Worm (Caenorhabditis elegans) whole organism, mixed stage, embryonic: ENCODE results near the gene F48D6.4.
A peak's percentile ranks its signal among the peaks of the same experiment; 100 is the strongest.

Experiments used
- M03D4.4 ChIP-seq: sonication (generic microtip); optimal IDR thresholded peaks from 2 replicates; lab custom pipeline; 2017; ENCODE audit warnings: mild to moderate bottlenecking, missing genetic modification characterization, missing compliant biosample characterization
- bed-3 ChIP-seq: fragments of 200-800 bp; sonication (Bioruptor generic); optimal IDR thresholded peaks from 3 replicates; lab custom pipeline; 2018; ENCODE audit warnings: mild to moderate bottlenecking, missing genetic modification characterization, moderate library complexity, missing compliant biosample characterization
- blmp-1 ChIP-seq: fragments of 150-350 bp; optimal IDR thresholded peaks from 2 replicates; lab custom pipeline; 2014; ENCODE audit warnings: missing biosample characterization, missing genetic modification characterization
- ceh-39 ChIP-seq: fragments of 150-350 bp; optimal IDR thresholded peaks from 2 replicates; lab custom pipeline; 2014; ENCODE audit warnings: missing biosample characterization, missing genetic modification characterization
- ceh-83 ChIP-seq: fragments of 200-800 bp; sonication (Bioruptor generic); optimal IDR thresholded peaks from 2 replicates; lab custom pipeline; 2018; ENCODE audit warnings: mild to moderate bottlenecking, missing genetic modification characterization, missing compliant biosample characterization
- ces-1 ChIP-seq: fragments of 150-350 bp; optimal IDR thresholded peaks from 2 replicates; lab custom pipeline; 2014; ENCODE audit warnings: missing biosample characterization, missing genetic modification reagents, missing genetic modification characterization
- cnd-1 ChIP-seq: fragments of 200-800 bp; sonication (Bioruptor generic); optimal IDR thresholded peaks from 2 replicates; lab custom pipeline; 2018; ENCODE audit warnings: mild to moderate bottlenecking, missing genetic modification characterization, missing compliant biosample characterization
- drap-1 ChIP-seq: fragments of 200-800 bp; sonication (Bioruptor generic); optimal IDR thresholded peaks from 3 replicates; lab custom pipeline; 2018; ENCODE audit warnings: mild to moderate bottlenecking, missing genetic modification characterization, missing compliant biosample characterization
- elt-1 ChIP-seq: sonication (generic microtip); optimal IDR thresholded peaks from 2 replicates; lab custom pipeline; 2017; ENCODE audit warnings: missing genetic modification characterization, mild to moderate bottlenecking, missing compliant biosample characterization, antibody characterized with exemption, moderate library complexity, borderline replicate concordance; ENCODE audit not compliant: insufficient read depth
- elt-3 ChIP-seq: fragments of 150-350 bp; optimal IDR thresholded peaks from 2 replicates; lab custom pipeline; 2014; ENCODE audit warnings: missing biosample characterization, missing genetic modification characterization
- flh-1 ChIP-seq: fragments of 200-800 bp; sonication (Bioruptor generic); optimal IDR thresholded peaks from 2 replicates; lab custom pipeline; 2018; ENCODE audit warnings: mild to moderate bottlenecking, missing genetic modification characterization, moderate library complexity, missing compliant biosample characterization
- ham-2 ChIP-seq: fragments of 200-800 bp; sonication (Bioruptor generic); optimal IDR thresholded peaks from 2 replicates; lab custom pipeline; 2018; ENCODE audit warnings: mild to moderate bottlenecking, missing genetic modification characterization, missing compliant biosample characterization
- hlh-1 ChIP-seq: fragments of 150-350 bp; optimal IDR thresholded peaks from 2 replicates; lab custom pipeline; 2014; ENCODE audit warnings: missing biosample characterization, missing genetic modification reagents, missing genetic modification characterization
- lin-13 ChIP-seq: fragments of 150-350 bp; optimal IDR thresholded peaks from 2 replicates; lab custom pipeline; 2014; ENCODE audit warnings: missing biosample characterization, missing genetic modification characterization
- lin-32 ChIP-seq: fragments of 200-800 bp; sonication (Bioruptor generic); optimal IDR thresholded peaks from 2 replicates; lab custom pipeline; 2018; ENCODE audit warnings: mild to moderate bottlenecking, missing genetic modification characterization, missing compliant biosample characterization
- lsy-2 ChIP-seq: fragments of 150-350 bp; optimal IDR thresholded peaks from 2 replicates; lab custom pipeline; 2014; ENCODE audit warnings: missing biosample characterization, missing genetic modification characterization
- mep-1 ChIP-seq: fragments of 150-350 bp; optimal IDR thresholded peaks from 2 replicates; lab custom pipeline; 2017; ENCODE audit warnings: missing biosample characterization, missing genetic modification reagents, missing genetic modification characterization, inconsistent platforms
- nhr-12 ChIP-seq: fragments of 150-350 bp; optimal IDR thresholded peaks from 2 replicates; lab custom pipeline; 2014; ENCODE audit warnings: missing biosample characterization, missing genetic modification characterization
- nhr-2 ChIP-seq: fragments of 150-350 bp; optimal IDR thresholded peaks from 2 replicates; lab custom pipeline; 2014; ENCODE audit warnings: missing biosample characterization, missing genetic modification characterization
- nhr-237 ChIP-seq: fragments of 150-350 bp; optimal IDR thresholded peaks from 2 replicates; lab custom pipeline; 2014; ENCODE audit warnings: missing biosample characterization, missing genetic modification characterization
- nhr-28 ChIP-seq: fragments of 150-350 bp; optimal IDR thresholded peaks from 2 replicates; lab custom pipeline; 2014; ENCODE audit warnings: missing biosample characterization, missing genetic modification characterization
- nhr-76 ChIP-seq: sonication (generic microtip); optimal IDR thresholded peaks from 2 replicates; lab custom pipeline; 2017; ENCODE audit warnings: missing biosample characterization, missing genetic modification characterization
- pha-4 ChIP-seq: fragments of 150-350 bp; optimal IDR thresholded peaks from 2 replicates; lab custom pipeline; 2018; ENCODE audit warnings: missing biosample characterization, missing genetic modification reagents, missing genetic modification characterization
- sem-2 ChIP-seq: fragments of 200-800 bp; sonication (Bioruptor generic); optimal IDR thresholded peaks from 2 replicates; lab custom pipeline; 2018; ENCODE audit warnings: mild to moderate bottlenecking, missing genetic modification characterization, missing compliant biosample characterization
- snpc-4 ChIP-seq: fragments of 150-350 bp; optimal IDR thresholded peaks from 2 replicates; lab custom pipeline; 2014; ENCODE audit warnings: missing biosample characterization, missing genetic modification characterization
- tbx-8 ChIP-seq: fragments of 200-800 bp; sonication (Bioruptor generic); optimal IDR thresholded peaks from 2 replicates; lab custom pipeline; 2018; ENCODE audit warnings: mild to moderate bottlenecking, missing genetic modification characterization, moderate library complexity, missing compliant biosample characterization
- unc-120 ChIP-seq: sonication (generic microtip); optimal IDR thresholded peaks from 2 replicates; lab custom pipeline; 2017; ENCODE audit warnings: missing genetic modification characterization, missing compliant biosample characterization; ENCODE audit not compliant: poor library complexity, severe bottlenecking
- unc-39 ChIP-seq: fragments of 150-350 bp; optimal IDR thresholded peaks from 2 replicates; lab custom pipeline; 2014; ENCODE audit warnings: missing biosample characterization, missing genetic modification characterization
- unc-62 ChIP-seq: fragments of 150-350 bp; optimal IDR thresholded peaks from 2 replicates; lab custom pipeline; 2014; ENCODE audit warnings: missing biosample characterization, missing genetic modification reagents, missing genetic modification characterization
- zip-8 ChIP-seq: fragments of 150-350 bp; optimal IDR thresholded peaks from 2 replicates; lab custom pipeline; 2014; ENCODE audit warnings: missing biosample characterization, missing genetic modification characterization
- ztf-11 ChIP-seq: fragments of 150-350 bp; optimal IDR thresholded peaks from 2 replicates; lab custom pipeline; 2014; ENCODE audit warnings: missing biosample characterization, missing genetic modification characterization

The F48D6.4 gene

DNA sequence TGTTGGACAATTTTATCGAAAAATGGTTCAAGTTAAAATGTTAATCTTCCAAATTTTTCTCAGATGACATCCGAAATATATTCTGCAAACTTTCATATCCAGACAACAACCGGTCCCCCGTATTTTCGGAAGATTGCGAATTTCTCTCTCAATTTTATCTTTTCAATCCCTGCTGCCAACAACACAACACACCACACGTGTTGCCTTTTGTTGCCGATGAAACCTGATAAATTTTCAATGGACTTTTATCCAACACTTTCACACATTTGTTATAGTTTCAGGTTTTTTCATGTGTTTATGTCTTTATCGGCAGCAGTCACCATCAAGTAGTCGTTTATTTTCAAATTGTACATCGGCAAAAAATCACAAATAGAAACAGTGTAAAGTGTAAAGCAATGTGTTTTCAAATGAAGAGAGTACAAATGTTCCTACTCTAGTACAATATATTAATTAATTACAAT lies 745 bp downstream of the F48D6.4 start:
- TF ChIP-seq unc-120 (tag; lab: Kevin White, UChicago), result peak; percentile 10
- TF ChIP-seq tbx-8 (GFP tag; lab: Kevin White, UChicago), result no peak
- no peak for TF ChIP-seq elt-1 (tag; lab: Kevin White, UChicago)
- no peak for TF ChIP-seq ceh-83 (GFP tag; lab: Kevin White, UChicago)
- TF ChIP-seq nhr-76 (tag; lab: Kevin White, UChicago), result no peak
- no peak for TF ChIP-seq drap-1 (GFP tag; lab: Kevin White, UChicago)
- TF ChIP-seq ztf-11 (tag; lab: Kevin White, UChicago), result no peak
- TF ChIP-seq ceh-39 (tag; lab: Kevin White, UChicago), result no peak
- no peak for TF ChIP-seq nhr-2
- TF ChIP-seq nhr-237 (tag; lab: Kevin White, UChicago), result no peak
- TF ChIP-seq hlh-1, result peak; percentile 29
- no peak for TF ChIP-seq blmp-1 (tag; lab: Kevin White, UChicago)
- no peak for TF ChIP-seq ham-2 (GFP tag; lab: Kevin White, UChicago)
- TF ChIP-seq bed-3 (GFP tag; lab: Kevin White, UChicago), result no peak
- no peak for TF ChIP-seq snpc-4
- no peak for TF ChIP-seq zip-8
- TF ChIP-seq lsy-2 (tag; lab: Kevin White, UChicago), result no peak
- TF ChIP-seq unc-62 (GFP tag; lab: Kevin White, UChicago), result peak; percentile 15
- no peak for TF ChIP-seq mep-1 (tag; lab: Kevin White, UChicago)
- no peak for TF ChIP-seq sem-2 (GFP tag; lab: Kevin White, UChicago)

DNA sequence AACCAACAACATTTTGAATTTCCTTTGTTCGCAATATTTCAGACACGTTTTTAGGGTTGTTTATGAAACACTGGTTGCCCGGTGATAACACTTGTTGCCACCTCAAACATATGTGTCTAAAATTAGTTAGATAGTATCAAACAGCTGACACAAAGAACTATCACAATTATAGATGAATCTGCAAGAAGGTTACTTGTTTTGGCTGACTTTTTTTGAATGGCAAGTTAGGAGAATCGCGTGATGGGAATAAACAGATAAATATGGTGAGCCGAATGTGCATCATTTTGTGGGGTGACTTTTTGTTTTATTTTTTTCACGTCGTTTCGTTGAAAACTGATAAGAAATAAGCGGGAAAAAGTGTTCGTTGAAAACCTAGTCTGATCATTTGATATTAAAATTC lies 1.9 kb downstream of the F48D6.4 start:
- no peak for TF ChIP-seq nhr-76 (tag; lab: Kevin White, UChicago)
- TF ChIP-seq unc-39 (tag; lab: Kevin White, UChicago), result no peak
- TF ChIP-seq ztf-11 (tag; lab: Kevin White, UChicago), result no peak
- no peak for TF ChIP-seq lin-13
- no peak for TF ChIP-seq lsy-2 (tag; lab: Kevin White, UChicago)
- no peak for TF ChIP-seq bed-3 (GFP tag; lab: Kevin White, UChicago)
- TF ChIP-seq nhr-28 (tag; lab: Kevin White, UChicago), result no peak

DNA sequence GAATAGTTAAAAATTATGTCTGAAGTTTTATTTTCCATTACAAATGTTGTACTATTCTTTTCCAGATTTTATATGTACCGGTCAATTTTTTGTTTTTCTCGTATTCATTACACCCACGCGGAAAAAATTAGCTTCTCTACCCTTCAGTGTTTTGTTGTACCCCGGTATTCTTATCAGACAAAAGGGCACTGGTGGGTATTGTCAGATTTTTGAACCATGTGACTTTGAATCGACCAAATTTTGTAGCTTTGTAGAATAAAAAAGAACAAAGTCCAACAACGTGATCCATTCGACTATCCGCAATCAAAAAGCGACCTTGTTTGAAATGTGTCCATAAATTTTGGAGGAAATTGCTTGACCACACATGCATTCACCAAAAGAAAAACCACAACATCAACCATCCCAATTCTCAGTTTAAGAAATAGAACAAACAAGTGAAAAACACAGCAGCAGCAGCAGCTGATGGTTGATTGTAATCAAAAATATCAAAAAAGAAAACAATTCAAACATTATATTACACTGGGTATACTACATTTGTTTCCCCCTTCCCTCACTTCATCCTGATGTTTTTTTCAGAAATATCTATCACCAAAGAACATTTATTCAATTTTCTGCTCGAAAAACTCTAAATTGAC lies 2.4 kb downstream of the F48D6.4 start:
- TF ChIP-seq unc-39 (tag; lab: Kevin White, UChicago), result no peak
- TF ChIP-seq ceh-83 (GFP tag; lab: Kevin White, UChicago), result no peak
- TF ChIP-seq nhr-12, result no peak
- no peak for TF ChIP-seq pha-4 (tag; lab: Kevin White, UChicago)
- no peak for TF ChIP-seq blmp-1 (tag; lab: Kevin White, UChicago)
- TF ChIP-seq ham-2 (GFP tag; lab: Kevin White, UChicago), result no peak
- no peak for TF ChIP-seq nhr-28 (tag; lab: Kevin White, UChicago)
- no peak for TF ChIP-seq elt-1 (tag; lab: Kevin White, UChicago)
- no peak for TF ChIP-seq nhr-2
- TF ChIP-seq lsy-2 (tag; lab: Kevin White, UChicago), result no peak
- no peak for TF ChIP-seq cnd-1
- no peak for TF ChIP-seq flh-1
- TF ChIP-seq hlh-1, result no peak
- TF ChIP-seq mep-1 (tag; lab: Kevin White, UChicago), result no peak
- TF ChIP-seq bed-3 (GFP tag; lab: Kevin White, UChicago), result no peak

DNA sequence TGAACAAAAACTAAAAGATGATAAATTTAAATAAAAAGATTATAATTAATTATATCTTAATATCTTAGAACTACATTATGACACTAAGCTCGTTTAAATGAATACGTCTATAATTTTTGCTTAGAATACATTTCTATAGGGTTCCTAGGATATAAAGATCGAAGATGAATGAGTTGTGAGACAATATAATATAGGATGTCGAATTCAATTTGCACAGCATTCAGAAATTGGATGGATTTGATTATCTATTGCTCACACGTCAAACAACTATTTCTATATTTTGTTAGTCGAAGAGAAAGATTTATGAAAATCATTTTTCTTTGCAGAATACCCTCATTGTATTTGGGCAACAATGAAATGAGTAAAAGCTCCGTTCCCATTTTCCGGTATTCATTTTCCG lies 8.0 kb downstream of the F48D6.4 start:
- TF ChIP-seq ces-1 (GFP tag; lab: Kevin White, UChicago) (peak; percentile 80), sem-2 (GFP tag; lab: Kevin White, UChicago) (no peak)

DNA sequence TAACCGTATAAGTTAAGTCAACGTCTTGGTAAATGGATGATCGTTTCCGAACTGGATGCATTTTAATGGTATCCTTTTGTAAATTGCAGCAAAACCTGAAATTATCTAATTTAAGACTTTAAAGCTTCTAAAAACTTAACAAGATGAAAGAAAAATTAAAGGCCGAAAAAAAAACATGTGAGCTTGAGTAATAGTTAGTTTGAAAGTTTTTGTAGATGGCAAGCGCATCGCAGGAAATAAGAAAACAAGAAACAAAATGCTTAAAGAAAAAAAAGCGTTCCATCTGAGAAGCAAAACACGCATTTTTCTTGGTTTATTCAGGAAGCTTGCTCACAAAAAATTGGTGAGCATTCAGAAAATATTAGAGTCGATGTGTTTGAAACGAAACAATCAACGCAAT lies 11.3 kb downstream of the F48D6.4 start, which contains the start of gene rab-37:
TSS of gene rab-37 (minus strand) at position 101 of the 400 bp plus-strand sequence.
- TF ChIP-seq lsy-2 (tag; lab: Kevin White, UChicago) (no peak), lin-32 (GFP tag; lab: Kevin White, UChicago) (no peak), nhr-12 (no peak), sem-2 (GFP tag; lab: Kevin White, UChicago) (no peak), M03D4.4 (tag; lab: Kevin White, UChicago) (no peak), elt-3 (tag; lab: Kevin White, UChicago) (no peak)
